Fruit fly (Drosophila melanogaster) whole organism, embryonic: Measurements from ENCODE around the gene Zip89B.

ENCODE experiments used
- Atf6 ChIP-seq: fragments of 200-800 bp; sonication (Bioruptor generic); IDR thresholded peaks from 2 replicates; pipeline ENCODE4 v1.3.6; 2022; ENCODE audit warnings: missing biosample characterization, missing genetic modification characterization
- CG10462 ChIP-seq: fragments of 200-800 bp; sonication (Bioruptor generic); optimal IDR thresholded peaks from 2 replicates; lab custom pipeline; 2016; ENCODE audit warnings: missing biosample characterization, missing genetic modification characterization
- CG11695 ChIP-seq: fragments of 200-800 bp; sonication (Bioruptor generic); IDR thresholded peaks from 3 replicates; pipeline ENCODE4 v1.3.6; 2022; ENCODE audit warnings: missing biosample characterization, missing genetic modification characterization
- CG12104 ChIP-seq: fragments of 200-800 bp; sonication (Bioruptor generic); optimal IDR thresholded peaks from 3 replicates; lab custom pipeline; 2016; ENCODE audit warnings: missing biosample characterization, missing genetic modification characterization
- CG13624 ChIP-seq: fragments of 200-800 bp; sonication (Bioruptor generic); optimal IDR thresholded peaks from 2 replicates; lab custom pipeline; 2016; ENCODE audit warnings: missing biosample characterization, missing genetic modification characterization
- CG14667 ChIP-seq: fragments of 200-800 bp; sonication (Bioruptor generic); IDR thresholded peaks from 2 replicates; pipeline ENCODE4 v1.3.6; 2022; ENCODE audit warnings: missing biosample characterization, missing genetic modification characterization
- CG14710 ChIP-seq: fragments of 200-800 bp; sonication (Bioruptor generic); optimal IDR thresholded peaks from 3 replicates; lab custom pipeline; 2019; ENCODE audit warnings: missing biosample characterization, mild to moderate bottlenecking, missing genetic modification characterization, moderate library complexity
- CG14860 ChIP-seq: fragments of 200-800 bp; sonication (Bioruptor generic); IDR thresholded peaks from 3 replicates; pipeline ENCODE4 v1.3.6; 2022; ENCODE audit warnings: missing biosample characterization, missing genetic modification characterization; ENCODE audit not compliant: partially characterized antibody
- CG1647 ChIP-seq: fragments of 200-800 bp; sonication (Bioruptor generic); optimal IDR thresholded peaks from 3 replicates; lab custom pipeline; 2016; ENCODE audit warnings: missing biosample characterization, missing genetic modification characterization
- CG16779 ChIP-seq: fragments of 200-800 bp; sonication (Bioruptor generic); IDR thresholded peaks from 2 replicates; pipeline ENCODE4 v1.3.6; 2022; ENCODE audit warnings: missing biosample characterization, missing genetic modification characterization
- CG16863 ChIP-seq: fragments of 200-800 bp; sonication (Bioruptor generic); optimal IDR thresholded peaks from 3 replicates; lab custom pipeline; 2016; ENCODE audit warnings: missing biosample characterization, missing genetic modification characterization
- CG17328 ChIP-seq: fragments of 200-800 bp; sonication (Bioruptor generic); IDR thresholded peaks from 2 replicates; pipeline ENCODE4 v1.3.6; 2022; ENCODE audit warnings: missing biosample characterization, missing genetic modification characterization
- CG17612 ChIP-seq: fragments of 200-800 bp; sonication (Bioruptor generic); IDR thresholded peaks from 2 replicates; pipeline ENCODE4 v1.3.6; 2022; ENCODE audit warnings: missing biosample characterization, missing genetic modification characterization
- CG1832 ChIP-seq: fragments of 200-800 bp; sonication (Bioruptor generic); optimal IDR thresholded peaks from 2 replicates; lab custom pipeline; 2017; ENCODE audit warnings: missing biosample characterization, mild to moderate bottlenecking, missing genetic modification characterization, inconsistent platforms
- CG2202 ChIP-seq: fragments of 200-800 bp; sonication (Bioruptor generic); optimal IDR thresholded peaks from 2 replicates; lab custom pipeline; 2018; ENCODE audit warnings: missing biosample characterization, mild to moderate bottlenecking, missing genetic modification characterization
- CG31388 ChIP-seq: fragments of 200-800 bp; sonication (Bioruptor generic); optimal IDR thresholded peaks from 2 replicates; lab custom pipeline; 2016; ENCODE audit warnings: missing biosample characterization, missing genetic modification characterization
- CG3726 ChIP-seq: fragments of 200-800 bp; sonication (Bioruptor generic); IDR thresholded peaks from 3 replicates; pipeline ENCODE4, ENCODE4 v1.3.6; 2022; ENCODE audit warnings: missing biosample characterization, missing genetic modification characterization
- CG3995 ChIP-seq: fragments of 200-800 bp; sonication (Bioruptor generic); optimal IDR thresholded peaks from 3 replicates; lab custom pipeline; 2016; ENCODE audit warnings: missing biosample characterization, missing genetic modification characterization
- CG42726 ChIP-seq: fragments of 200-800 bp; sonication (Bioruptor generic); IDR thresholded peaks from 2 replicates; pipeline ENCODE4 v1.3.6; 2022; ENCODE audit warnings: missing biosample characterization, missing genetic modification characterization; ENCODE audit not compliant: partially characterized antibody
- CG4424 ChIP-seq: fragments of 200-800 bp; sonication (Bioruptor generic); optimal IDR thresholded peaks from 3 replicates; lab custom pipeline; 2016; ENCODE audit warnings: missing biosample characterization, missing genetic modification characterization
- CG4707 ChIP-seq: fragments of 200-800 bp; sonication (Bioruptor generic); optimal IDR thresholded peaks from 2 replicates; lab custom pipeline; 2018; ENCODE audit warnings: missing biosample characterization, mild to moderate bottlenecking, missing genetic modification characterization, moderate library complexity
- CG4854 ChIP-seq: fragments of 200-800 bp; sonication (Bioruptor generic); optimal IDR thresholded peaks from 2 replicates; lab custom pipeline; 2016; ENCODE audit warnings: missing biosample characterization, missing genetic modification characterization, inconsistent platforms
- CG7786 ChIP-seq: fragments of 200-800 bp; sonication (Bioruptor generic); optimal IDR thresholded peaks from 2 replicates; lab custom pipeline; 2016; ENCODE audit warnings: missing biosample characterization, missing genetic modification characterization
- CG8478 ChIP-seq: fragments of >200 bp; optimal IDR thresholded peaks from 2 replicates; lab custom pipeline; 2018
- CG9215 ChIP-seq: fragments of 200-800 bp; sonication (Bioruptor generic); IDR thresholded peaks from 2 replicates; pipeline ENCODE4 v1.3.6; 2022; ENCODE audit warnings: missing biosample characterization, missing genetic modification characterization
- CG9876 ChIP-seq: fragments of 200-800 bp; sonication (Bioruptor generic); optimal IDR thresholded peaks from 2 replicates; lab custom pipeline; 2016; ENCODE audit warnings: missing biosample characterization, missing genetic modification characterization
- Dip2 ChIP-seq: fragments of 200-800 bp; sonication (Bioruptor generic); IDR thresholded peaks from 2 replicates; pipeline ENCODE4 v1.3.6; 2022; ENCODE audit warnings: missing biosample characterization, missing genetic modification characterization
- Dll ChIP-seq: fragments of 200-800 bp; sonication (Bioruptor generic); IDR thresholded peaks from 4 replicates; pipeline ENCODE4 v1.3.6; 2022; ENCODE audit warnings: missing biosample characterization, missing genetic modification characterization; ENCODE audit not compliant: partially characterized antibody
- Dref ChIP-seq: fragments of 200-800 bp; sonication (Bioruptor generic); IDR thresholded peaks from 2 replicates; pipeline ENCODE4 v1.3.6; 2022; ENCODE audit warnings: missing biosample characterization, missing genetic modification characterization
- E2f1 ChIP-seq: fragments of 200-800 bp; sonication (Bioruptor generic); IDR thresholded peaks from 2 replicates; pipeline ENCODE4 v1.3.6; 2022; ENCODE audit warnings: missing biosample characterization, missing genetic modification characterization
- HLH3B ChIP-seq: fragments of 200-800 bp; sonication (Bioruptor generic); IDR thresholded peaks from 2 replicates; pipeline ENCODE4 v1.3.6; 2022; ENCODE audit warnings: missing biosample characterization, missing genetic modification characterization
- HmgD ChIP-seq: fragments of 200-800 bp; sonication (Bioruptor generic); optimal IDR thresholded peaks from 3 replicates; lab custom pipeline; 2016; ENCODE audit warnings: missing biosample characterization, missing genetic modification characterization
- Hr39 ChIP-seq: fragments of >200 bp; optimal IDR thresholded peaks from 2 replicates; lab custom pipeline; 2017
- MTF-1 ChIP-seq: fragments of 200-800 bp; sonication (Bioruptor generic); optimal IDR thresholded peaks from 2 replicates; lab custom pipeline; 2018; ENCODE audit warnings: missing biosample characterization, mild to moderate bottlenecking, missing genetic modification characterization, borderline replicate concordance
- Med ChIP-seq: fragments of 200-800 bp; sonication (Bioruptor generic); peaks from one replicate; lab custom pipeline; 2016; ENCODE audit warnings: missing biosample characterization, missing genetic modification characterization, mild to moderate bottlenecking, inconsistent platforms, moderate library complexity
- Myb ChIP-seq: fragments of 200-800 bp; sonication (Bioruptor generic); optimal IDR thresholded peaks from 2 replicates; lab custom pipeline; 2016; ENCODE audit warnings: missing biosample characterization, missing genetic modification characterization
- croc ChIP-seq: fragments of 200-800 bp; sonication (Bioruptor generic); conservative IDR thresholded peaks from 3 replicates; pipeline ENCODE4 v1.3.6; 2022; ENCODE audit warnings: missing biosample characterization, missing genetic modification characterization
- dmrt11E ChIP-seq: fragments of 200-800 bp; sonication (Bioruptor generic); optimal IDR thresholded peaks from 3 replicates; lab custom pipeline; 2018; ENCODE audit warnings: missing biosample characterization, mild to moderate bottlenecking, missing genetic modification characterization, moderate library complexity
- en ChIP-seq: fragments of 200-800 bp; sonication (Bioruptor generic); optimal IDR thresholded peaks from 2 replicates; lab custom pipeline; 2016; ENCODE audit warnings: missing biosample characterization, missing genetic modification characterization
- fd96Cb ChIP-seq: fragments of 200-800 bp; sonication (Bioruptor generic); optimal IDR thresholded peaks from 2 replicates; lab custom pipeline; 2018; ENCODE audit warnings: missing biosample characterization, mild to moderate bottlenecking, missing genetic modification characterization, moderate library complexity
- gem ChIP-seq: fragments of 200-800 bp; sonication (Bioruptor generic); optimal IDR thresholded peaks from 2 replicates; lab custom pipeline; 2019; ENCODE audit warnings: missing biosample characterization, mild to moderate bottlenecking, missing genetic modification characterization, moderate library complexity
- grn ChIP-seq: fragments of 200-800 bp; sonication (Bioruptor generic); optimal IDR thresholded peaks from 3 replicates; lab custom pipeline; 2017; ENCODE audit warnings: missing biosample characterization, missing genetic modification characterization
- ham ChIP-seq: fragments of 200-800 bp; sonication (Bioruptor generic); IDR thresholded peaks from 2 replicates; pipeline ENCODE4 v1.3.6; 2022; ENCODE audit warnings: missing biosample characterization, missing genetic modification characterization
- her ChIP-seq: fragments of 200-800 bp; sonication (Bioruptor generic); optimal IDR thresholded peaks from 2 replicates; lab custom pipeline; 2016; ENCODE audit warnings: missing biosample characterization, missing genetic modification characterization
- kni ChIP-seq: fragments of 200-800 bp; sonication (Bioruptor generic); optimal IDR thresholded peaks from 3 replicates; lab custom pipeline; 2017; ENCODE audit warnings: mild to moderate bottlenecking, missing biosample characterization, missing genetic modification reagents, missing genetic modification characterization
- knrl ChIP-seq: fragments of 200-800 bp; sonication (Bioruptor generic); IDR thresholded peaks from 3 replicates; pipeline ENCODE4 v1.3.6; 2022; ENCODE audit warnings: missing biosample characterization, missing genetic modification characterization; ENCODE audit not compliant: partially characterized antibody
- mirr ChIP-seq: fragments of 200-800 bp; sonication (Bioruptor generic); optimal IDR thresholded peaks from 3 replicates; lab custom pipeline; 2018; ENCODE audit warnings: missing biosample characterization, mild to moderate bottlenecking, missing genetic modification characterization
- nerfin-1 ChIP-seq: fragments of 200-800 bp; sonication (Bioruptor generic); optimal IDR thresholded peaks from 3 replicates; lab custom pipeline; 2019; ENCODE audit warnings: missing biosample characterization, mild to moderate bottlenecking, missing genetic modification characterization, moderate library complexity
- ro ChIP-seq: fragments of 200-800 bp; sonication (Bioruptor generic); IDR thresholded peaks from 2 replicates; pipeline ENCODE4 v1.3.6; 2022; ENCODE audit warnings: missing biosample characterization, missing genetic modification characterization
- sc ChIP-seq, 3 experiments: fragments of >200 bp in 2 of 3; fragments of 200-800 bp in 1 of 3; sonication (Bioruptor generic) in 1 of 3; optimal IDR thresholded peaks; 2 replicates in 2 of 3; 3 replicates in 1 of 3; lab custom pipeline; 2017; ENCODE audit warnings: mild to moderate bottlenecking in 1 of 3, missing biosample characterization in 1 of 3, missing genetic modification characterization in 1 of 3, missing genetic modification reagents in 1 of 3
- sr ChIP-seq: fragments of 200-800 bp; sonication (Bioruptor generic); IDR thresholded peaks from 3 replicates; pipeline ENCODE4 v1.3.6; 2022; ENCODE audit warnings: missing biosample characterization, missing genetic modification characterization
- wor ChIP-seq: fragments of 200-800 bp; sonication (Bioruptor generic); IDR thresholded peaks from 2 replicates; pipeline ENCODE4 v1.3.6; 2022; ENCODE audit warnings: missing biosample characterization, missing genetic modification characterization
- yki ChIP-seq: fragments of >200 bp; optimal IDR thresholded peaks from 3 replicates; lab custom pipeline; 2018

The Zip89B gene

dm6 chr3R:16284901-16285300, 20.7 kb upstream of the Zip89B start (continued):
- TF ChIP-seq CG31388 (GFP tag; lab: Kevin White, UChicago) (no peak), fd96Cb (tag; lab: Kevin White, UChicago) (no peak), CG8478 (lab: Kevin White, UChicago) (no peak), Myb (GFP tag; lab: Kevin White, UChicago) (no peak), Atf6 (no peak), mirr (peak; percentile 39), CG9876 (GFP tag; lab: Kevin White, UChicago) (no peak), Dip2 (no peak), CG9215 (GFP tag; lab: Robert Waterston, UW) (no peak), gem (no peak), sr (no peak), CG16779 (GFP tag; lab: Robert Waterston, UW) (no peak), ham (GFP tag; lab: Robert Waterston, UW) (no peak), CG4424 (GFP tag; lab: Kevin White, UChicago) (no peak), CG13624 (GFP tag; lab: Kevin White, UChicago) (no peak), Hr39 (lab: Kevin White, UChicago) (no peak), her (GFP tag; lab: Kevin White, UChicago) (no peak), grn (GFP tag; lab: Kevin White, UChicago) (peak; percentile 50), CG2202 (no peak), CG12104 (GFP tag; lab: Kevin White, UChicago) (no peak), kni (GFP tag; lab: Kevin White, UChicago) (peak; percentile 9), HmgD (no peak), knrl (GFP tag; lab: Robert Waterston, UW) (no peak), Med (GFP tag; lab: Kevin White, UChicago) (no peak), en (GFP tag; lab: Kevin White, UChicago) (no peak), CG1647 (GFP tag; lab: Kevin White, UChicago) (no peak), CG11695 (GFP tag; lab: Robert Waterston, UW) (no peak), CG14860 (GFP tag; lab: Robert Waterston, UW) (no peak), CG16863 (GFP tag; lab: Kevin White, UChicago) (no peak), CG1832 (GFP tag; lab: Kevin White, UChicago) (no peak), Dref (GFP tag; lab: Robert Waterston, UW) (no peak), ro (no peak), wor (GFP tag; lab: Robert Waterston, UW) (no peak), CG4707 (GFP tag; lab: Kevin White, UChicago) (peak; percentile 26), CG17328 (GFP tag; lab: Robert Waterston, UW) (no peak), Dll (GFP tag; lab: Robert Waterston, UW) (0 out of 4 replicates have a peak, but pooled peaks have one; percentile 15), dmrt11E (no peak), sc (optimal IDR thresholded peaks at IDR 0.05; lab: Kevin White, UChicago) (no peak), sc (GFP tag; optimal IDR thresholded peaks at IDR 0.05; lab: Kevin White, UChicago) (no peak), CG17612 (GFP tag; lab: Robert Waterston, UW) (no peak), CG4854 (GFP tag; lab: Kevin White, UChicago) (no peak), E2f1 (GFP tag; lab: Robert Waterston, UW) (no peak), MTF-1 (GFP tag; lab: Kevin White, UChicago) (no peak), yki (no peak), CG7786 (GFP tag; lab: Kevin White, UChicago) (no peak), CG3726 (GFP tag; lab: Robert Waterston, UW) (no peak), nerfin-1 (tag; lab: Kevin White, UChicago) (no peak), CG42726 (GFP tag; lab: Robert Waterston, UW) (no peak), CG3995 (no peak), CG14710 (no peak), croc (no peak), HLH3B (no peak), CG10462 (no peak), CG14667 (no peak)
